Fruit fly (Drosophila melanogaster) whole organism: ENCODE data around the gene CG33644.

Experiments
- CG8478 ChIP-seq: fragments of >200 bp; optimal IDR thresholded peaks from 2 replicates; lab custom pipeline; 2018; ENCODE audit warnings: inconsistent platforms
- Dll ChIP-seq: fragments of >200 bp; optimal IDR thresholded peaks from 2 replicates; lab custom pipeline; 2017
- EcR ChIP-seq, 2 experiments: fragments of >200 bp; optimal IDR thresholded peaks; 2 replicates each; lab custom pipeline; 2017; ENCODE audit warnings: missing biosample characterization in 2 of 2, missing genetic modification characterization in 2 of 2, missing genetic modification reagents in 2 of 2
- pan ChIP-seq: fragments of >200 bp; optimal IDR thresholded peaks from 2 replicates; lab custom pipeline; 2017
- psq ChIP-seq: fragments of >200 bp; optimal IDR thresholded peaks from 2 replicates; lab custom pipeline; 2017
- usp ChIP-seq: fragments of >200 bp; optimal IDR thresholded peaks from 2 replicates; lab custom pipeline; 2017; ENCODE audit warnings: missing biosample characterization, missing genetic modification characterization, mixed read lengths

Gene CG33644

DNA sequence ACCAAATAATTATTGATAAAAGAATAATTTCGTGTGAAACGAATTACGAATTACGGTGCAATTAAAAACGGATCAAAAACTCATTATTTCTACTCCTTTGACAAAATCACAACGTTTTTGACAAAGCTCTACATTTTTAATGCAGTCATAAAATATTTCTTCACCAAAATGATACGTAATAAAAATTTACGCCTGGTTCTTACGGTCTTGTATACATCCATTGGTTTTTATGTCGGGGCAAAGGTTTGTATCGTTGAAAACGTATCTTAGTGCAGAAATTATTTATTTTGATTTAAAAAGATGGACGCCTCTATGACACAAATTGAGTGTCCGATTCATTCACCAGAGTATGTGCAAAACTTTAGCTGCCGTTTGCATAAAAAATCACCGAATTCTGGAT, at the start of gene CG33644:
CG33644 (plus strand) TSS at position 301 of the 400 bp plus-strand sequence.
- no peak for TF ChIP-seq EcR (GFP tag; optimal IDR thresholded peaks at IDR 0.05; lab: Kevin White, UChicago)
- no peak for TF ChIP-seq Dll (lab: Kevin White, UChicago)
- no peak for TF ChIP-seq CG8478
- no peak for TF ChIP-seq psq (lab: Kevin White, UChicago)
- TF ChIP-seq pan (lab: Kevin White, UChicago), result no peak
- TF ChIP-seq usp, result no peak

DNA sequence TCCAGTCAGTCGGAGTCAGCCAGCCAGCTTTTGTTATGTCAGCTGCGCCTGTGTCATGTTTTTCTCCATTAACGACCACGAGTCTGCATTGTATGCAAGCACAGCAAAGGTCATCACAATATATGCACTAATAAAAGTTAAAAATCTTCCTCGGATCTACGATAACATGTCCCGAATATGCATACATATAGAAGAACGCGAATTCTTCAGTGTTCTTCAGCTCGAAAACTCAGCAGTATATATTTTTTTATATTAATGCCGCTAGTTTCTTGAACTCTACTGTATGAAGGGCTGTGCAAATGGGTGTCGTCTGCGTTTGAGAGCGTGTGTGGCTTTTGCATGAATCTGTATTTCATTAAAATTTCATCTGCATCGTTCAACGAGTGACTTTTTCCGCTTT, 49.6 kb upstream of the CG33644 start:
- TF ChIP-seq usp (no peak), EcR (GFP tag; optimal IDR thresholded peaks at IDR 0.05; lab: Kevin White, UChicago) (peak in 1 of 2 experiments; percentile 4)

DNA sequence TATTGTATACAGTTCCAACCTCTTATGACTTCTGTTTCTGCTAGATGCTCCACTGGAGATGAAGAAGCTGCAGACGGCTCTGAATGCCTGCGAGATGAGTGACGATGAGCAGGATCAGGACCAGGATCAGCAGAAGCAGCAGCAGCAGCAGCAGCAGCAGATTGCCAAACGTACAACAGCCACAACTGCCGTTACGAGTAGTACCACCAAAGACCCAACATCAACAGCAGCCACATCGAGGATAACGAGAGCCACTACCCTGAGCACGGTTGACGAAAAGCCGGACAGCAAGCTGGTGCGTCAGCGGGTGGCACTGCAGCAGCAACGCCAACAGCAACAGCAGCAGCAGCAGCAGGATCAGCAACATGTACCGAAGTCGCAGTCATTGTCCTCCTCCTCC, 34.0 kb upstream of the CG33644 start:
- TF ChIP-seq EcR (GFP tag; optimal IDR thresholded peaks at IDR 0.05; lab: Kevin White, UChicago), result no peak

DNA sequence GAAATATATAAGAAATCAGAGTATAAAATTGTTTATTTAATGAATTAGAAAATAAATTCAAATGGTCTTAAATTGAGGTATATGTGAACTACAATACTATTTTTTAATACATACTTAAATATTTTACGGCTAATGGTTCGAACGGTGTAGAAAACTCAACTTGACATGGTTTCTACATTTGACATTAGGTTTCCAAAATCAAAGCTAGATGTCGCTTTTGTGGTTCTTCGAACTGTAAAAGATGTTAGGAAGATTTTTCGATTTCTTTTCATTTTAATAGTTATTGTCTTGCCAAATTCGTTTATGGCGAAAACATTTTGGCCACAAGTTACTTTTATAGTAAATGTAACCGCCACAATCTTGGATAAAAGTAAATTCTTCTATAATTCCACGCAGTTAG, 31.5 kb upstream of the CG33644 start:
- TF ChIP-seq pan (lab: Kevin White, UChicago), result no peak
- TF ChIP-seq psq (lab: Kevin White, UChicago), result no peak
- TF ChIP-seq CG8478, result no peak
- TF ChIP-seq EcR (GFP tag; optimal IDR thresholded peaks at IDR 0.05; lab: Kevin White, UChicago), result no peak
- TF ChIP-seq usp, result no peak
- TF ChIP-seq Dll (lab: Kevin White, UChicago), result no peak

DNA sequence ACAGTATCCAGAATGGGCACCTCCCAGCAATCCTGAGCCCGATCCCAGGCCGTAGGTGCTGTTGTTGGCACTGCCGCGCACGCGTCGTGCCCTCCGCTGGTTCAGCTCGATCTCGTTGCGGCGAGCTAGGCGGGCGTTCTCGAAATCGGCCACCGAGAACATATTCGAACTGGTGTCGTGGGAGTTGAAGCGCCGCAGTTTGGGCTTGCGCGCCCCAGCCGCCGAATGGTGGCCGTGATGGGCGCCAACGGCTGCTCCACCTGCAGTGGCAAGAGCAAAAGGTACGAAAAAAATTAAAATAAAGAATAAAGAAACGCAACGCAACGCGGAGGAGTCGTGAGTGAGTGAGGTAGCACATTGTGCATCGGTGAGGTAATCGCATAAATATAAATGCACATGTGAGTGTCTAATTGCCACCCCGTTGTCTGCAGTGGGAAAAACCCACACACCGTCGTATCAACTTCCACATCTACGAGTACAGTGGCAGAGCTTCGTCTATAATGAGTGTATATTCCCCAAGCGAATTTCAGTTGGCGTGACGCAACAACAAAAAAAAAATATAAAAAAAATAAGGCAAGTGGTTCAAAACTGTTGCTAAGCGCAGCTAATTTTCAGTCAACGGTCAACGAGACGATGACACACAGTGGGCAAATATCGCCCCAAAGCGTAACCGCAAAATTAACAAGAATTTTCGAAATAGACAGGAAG, 22.2 kb upstream of the CG33644 start:
- no peak for TF ChIP-seq CG8478
- no peak for TF ChIP-seq EcR (GFP tag; optimal IDR thresholded peaks at IDR 0.05; lab: Kevin White, UChicago)
- no peak for TF ChIP-seq usp
- TF ChIP-seq pan (lab: Kevin White, UChicago), result no peak
- TF ChIP-seq Dll (lab: Kevin White, UChicago), result no peak
- TF ChIP-seq psq (lab: Kevin White, UChicago), result no peak

DNA sequence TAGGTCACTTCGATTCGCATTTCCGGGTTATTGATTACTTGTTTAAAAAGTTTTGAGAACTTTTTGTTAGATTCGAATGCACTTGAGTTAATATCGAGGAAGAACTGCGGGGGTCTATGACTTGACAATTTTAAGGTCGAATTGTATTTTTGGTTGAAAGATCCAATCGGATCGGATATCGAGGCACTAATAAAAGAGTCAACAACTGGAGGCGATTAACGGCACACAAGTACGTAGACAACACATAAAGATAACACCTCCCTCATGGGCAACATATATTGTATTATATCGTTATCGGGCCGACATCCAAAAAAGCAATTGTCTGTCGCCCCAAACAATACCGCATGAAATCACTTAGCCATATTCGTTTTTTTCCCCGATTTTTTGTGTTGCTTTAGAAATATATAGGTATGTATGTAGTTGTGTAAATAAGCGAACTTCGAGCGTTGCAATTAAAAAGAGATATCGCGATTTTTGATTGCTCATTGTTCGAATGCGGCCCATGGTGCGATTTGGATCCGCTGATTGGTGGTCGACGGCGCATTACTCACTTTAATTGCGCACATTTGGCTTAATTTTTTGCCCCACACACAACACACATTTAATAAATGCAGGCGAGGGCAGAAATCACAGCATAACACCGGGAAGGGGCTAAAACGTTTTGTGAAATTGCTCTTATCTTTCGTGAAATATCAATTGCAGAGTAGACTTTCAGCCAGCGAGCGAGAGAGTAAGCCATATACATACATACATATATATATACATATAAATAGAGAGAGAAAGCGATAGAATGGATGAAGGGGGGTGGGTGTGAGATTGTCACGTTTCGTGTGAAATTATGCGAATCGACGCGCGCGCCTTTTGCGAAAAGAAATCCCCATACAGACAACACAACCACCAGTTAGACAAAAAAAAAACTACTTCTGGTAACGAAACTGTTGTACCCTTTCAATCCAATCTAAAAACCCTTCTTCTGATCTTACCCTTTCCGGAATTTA, 20.7 kb upstream of the CG33644 start:
- no peak for TF ChIP-seq pan (lab: Kevin White, UChicago)

DNA sequence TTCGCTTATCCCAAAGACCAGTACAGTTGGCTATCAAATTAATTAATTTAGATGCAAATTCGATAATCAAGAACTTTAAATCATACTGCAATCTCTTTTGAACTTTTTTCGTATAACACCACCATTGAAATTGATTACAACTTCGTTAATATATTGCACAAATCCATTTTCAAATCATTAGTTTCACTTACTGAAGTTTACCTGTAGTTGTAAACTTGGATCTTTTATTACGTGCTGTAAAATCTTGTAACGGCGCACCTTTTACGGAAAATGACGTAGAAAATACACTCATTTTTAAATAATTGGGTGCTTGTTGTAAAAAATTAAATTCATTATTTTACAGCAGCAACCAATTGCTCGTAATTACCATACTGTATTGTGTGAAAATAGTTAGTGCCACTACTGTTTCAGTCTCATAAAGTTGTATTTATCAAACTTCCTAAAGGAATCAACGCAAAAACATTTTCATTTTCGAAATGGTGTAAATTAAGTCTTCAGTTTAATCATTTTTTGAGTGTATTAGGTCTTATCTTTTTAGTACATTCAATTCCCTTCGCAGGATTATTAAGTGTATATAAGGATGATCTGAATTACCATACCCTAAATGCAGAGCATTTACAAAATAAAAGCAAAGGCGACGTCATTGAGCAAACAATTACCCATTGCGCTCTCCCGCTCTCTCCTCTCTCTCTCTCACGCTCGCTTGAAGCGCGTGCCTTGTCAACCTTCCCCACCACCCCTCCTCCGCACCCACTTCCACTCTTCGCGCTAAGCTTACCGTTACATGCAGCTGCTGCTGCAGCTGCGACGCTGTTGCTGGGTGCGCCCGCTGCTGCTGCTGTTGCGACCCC, 19.5 kb upstream of the CG33644 start:
- peak; percentile 88 for TF ChIP-seq Dll (lab: Kevin White, UChicago)
- TF ChIP-seq CG8478, result no peak
- TF ChIP-seq usp, result no peak

DNA sequence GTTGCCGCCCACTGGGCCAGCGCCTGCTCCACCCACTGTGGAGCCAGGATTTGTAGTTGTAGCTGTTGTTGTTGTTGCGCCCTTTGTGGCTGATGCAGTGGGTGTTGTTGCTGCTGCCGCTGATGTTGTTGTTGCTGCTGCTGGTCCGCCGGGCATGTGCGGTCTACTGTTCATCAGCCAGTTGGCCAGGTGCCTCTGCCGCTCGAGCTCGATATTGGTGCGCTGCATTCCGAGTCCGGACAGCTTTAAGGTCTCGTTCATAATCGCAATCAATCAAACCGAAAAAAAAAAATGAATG, 18.9 kb upstream of the CG33644 start:
- TF ChIP-seq pan (lab: Kevin White, UChicago) (no peak), Dll (lab: Kevin White, UChicago) (no peak), psq (lab: Kevin White, UChicago) (no peak), EcR (GFP tag; optimal IDR thresholded peaks at IDR 0.05; lab: Kevin White, UChicago) (no peak), usp (no peak), CG8478 (no peak)

DNA sequence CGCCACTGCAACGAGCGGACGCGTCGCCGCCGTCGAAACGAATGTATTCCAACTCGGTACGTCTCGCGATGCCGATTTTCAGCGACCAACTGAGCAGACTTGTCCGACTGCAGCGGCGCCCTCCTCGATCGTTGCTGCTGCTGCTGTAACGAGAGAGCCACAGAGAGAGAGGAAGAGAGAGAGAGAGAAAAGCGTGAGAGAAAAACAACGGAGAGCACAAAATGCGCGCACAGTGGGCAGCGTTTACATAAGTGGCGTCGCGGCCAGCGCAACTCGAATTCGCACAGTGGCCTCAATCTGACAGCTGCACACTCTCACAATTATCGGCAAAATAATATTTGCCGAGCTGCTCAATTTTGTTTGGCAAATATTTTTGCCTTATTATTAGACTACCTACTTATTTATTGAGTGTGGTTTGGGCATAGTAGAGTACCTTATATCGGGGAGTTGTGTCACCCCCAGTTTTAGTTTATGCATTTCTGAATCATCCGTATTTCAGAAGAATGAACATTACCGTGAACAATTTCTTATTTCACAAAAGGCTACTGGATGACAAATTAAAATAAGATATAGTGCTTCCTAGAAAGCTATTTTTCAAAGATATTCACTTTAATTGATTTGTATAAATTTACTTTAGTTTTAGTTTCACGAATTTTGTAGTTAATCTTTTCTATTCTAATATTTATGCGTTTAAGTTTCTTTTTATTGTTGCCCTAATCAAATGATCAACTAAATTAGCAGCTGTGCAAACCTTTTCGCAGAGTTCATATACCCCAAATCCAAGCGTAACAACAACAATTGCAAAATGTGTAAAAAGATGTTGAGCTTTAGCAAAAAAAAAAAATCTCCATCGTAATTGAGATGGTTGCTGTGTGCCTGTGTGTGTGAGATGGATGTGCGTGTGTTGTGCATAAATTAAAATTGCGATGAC, 18.3 kb upstream of the CG33644 start:
- TF ChIP-seq Dll (lab: Kevin White, UChicago) (peak; percentile 99), pan (lab: Kevin White, UChicago) (no peak)

DNA sequence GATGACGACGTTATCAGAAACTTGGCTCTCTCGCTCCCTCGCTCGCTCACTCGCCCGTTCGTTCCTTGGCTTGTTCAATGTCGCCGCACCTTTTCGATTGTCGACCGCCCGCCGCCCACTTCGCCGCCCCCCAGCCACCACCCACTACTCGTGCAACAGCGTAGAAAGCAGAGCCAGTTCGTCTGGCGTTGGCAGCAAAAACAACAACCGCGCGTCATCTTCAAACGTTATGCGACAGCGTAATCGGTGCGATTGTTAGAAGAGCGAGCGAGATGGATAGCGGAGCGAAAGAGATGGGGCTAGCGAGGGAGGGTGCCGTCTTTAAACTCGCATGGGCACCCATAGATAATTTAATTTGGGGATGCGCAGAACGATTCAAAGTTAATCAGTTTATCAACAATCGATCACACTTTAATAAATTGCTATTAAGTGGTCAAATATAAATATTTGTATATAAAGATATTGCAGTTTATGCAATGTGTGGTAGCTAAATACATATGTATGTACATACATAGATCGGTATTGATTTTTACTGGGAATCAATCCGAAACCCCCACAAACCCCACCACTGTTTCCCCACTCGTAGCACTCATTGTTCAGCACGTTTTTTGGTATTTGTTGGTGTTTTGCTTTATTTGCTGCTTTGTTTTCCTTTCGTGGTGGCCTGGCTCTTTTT, 17.5 kb upstream of the CG33644 start:
- TF ChIP-seq usp (no peak), EcR (GFP tag; optimal IDR thresholded peaks at IDR 0.05; lab: Kevin White, UChicago) (peak in 1 of 2 experiments; percentile 8)

DNA sequence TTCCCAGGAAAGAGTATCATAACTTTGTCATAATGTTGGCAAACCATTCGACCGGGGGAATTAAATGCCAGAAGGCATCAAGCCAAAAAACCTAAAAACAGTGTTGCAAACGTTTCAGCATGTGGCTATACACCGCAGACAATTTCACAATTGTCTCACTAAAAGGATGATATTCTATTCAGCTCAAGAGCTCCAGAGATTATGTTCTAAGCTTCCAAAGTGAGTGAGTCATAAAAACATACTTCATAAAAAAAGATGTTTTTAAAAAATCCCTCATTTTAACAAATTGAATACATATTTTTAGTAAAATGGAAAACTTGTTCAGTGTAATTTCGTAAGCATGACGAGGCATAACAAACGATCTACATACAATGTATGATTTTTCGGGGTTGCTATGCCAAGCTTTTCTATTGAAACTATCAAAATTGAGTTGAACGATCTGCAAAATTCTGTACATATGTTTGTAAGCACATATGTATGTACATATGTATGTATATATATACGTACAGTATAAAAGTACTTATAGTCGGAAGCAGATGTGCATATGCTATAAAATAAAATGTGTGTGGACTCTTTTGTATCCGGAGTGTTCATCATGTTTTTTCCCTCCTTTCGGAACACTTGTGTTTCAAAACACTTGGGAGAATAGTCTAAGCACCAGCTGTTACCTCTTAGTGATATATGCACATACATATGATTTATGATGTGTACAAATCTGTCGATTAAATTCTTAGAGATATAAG, 16.8 kb upstream of the CG33644 start:
- no peak for TF ChIP-seq usp
- no peak for TF ChIP-seq CG8478
- no peak for TF ChIP-seq psq (lab: Kevin White, UChicago)
